Fruit fly (Drosophila melanogaster) whole organism, prepupa: ENCODE measurements around the gene ppk20.

ENCODE experiments used
- CG31627 ChIP-seq: fragments of 200-800 bp; sonication (Bioruptor generic); optimal IDR thresholded peaks from 3 replicates; lab custom pipeline; 2016; ENCODE audit warnings: missing biosample characterization, missing genetic modification characterization
- CG32006 ChIP-seq: fragments of 200-800 bp; sonication (Bioruptor generic); optimal IDR thresholded peaks from 3 replicates; lab custom pipeline; 2017; ENCODE audit warnings: missing biosample characterization, mild to moderate bottlenecking, missing genetic modification characterization
- Ets21C ChIP-seq: fragments of 200-800 bp; sonication (Bioruptor generic); optimal IDR thresholded peaks from 3 replicates; lab custom pipeline; 2016; ENCODE audit warnings: missing biosample characterization, missing genetic modification characterization
- Hr38 ChIP-seq: sonication (Bioruptor generic); optimal IDR thresholded peaks from 2 replicates; lab custom pipeline; 2016; ENCODE audit warnings: missing biosample characterization, missing genetic modification characterization
- Lpt ChIP-seq: fragments of 200-800 bp; sonication (Bioruptor generic); optimal IDR thresholded peaks from 3 replicates; lab custom pipeline; 2016; ENCODE audit warnings: missing biosample characterization, missing genetic modification characterization
- Smox ChIP-seq: fragments of 200-800 bp; sonication (Bioruptor generic); optimal IDR thresholded peaks from 3 replicates; lab custom pipeline; 2016; ENCODE audit warnings: missing biosample characterization, missing genetic modification characterization
- esn ChIP-seq: fragments of 200-800 bp; sonication (Bioruptor generic); optimal IDR thresholded peaks from 2 replicates; lab custom pipeline; 2016; ENCODE audit warnings: missing biosample characterization, mild to moderate bottlenecking, missing genetic modification characterization, moderate library complexity
- lz ChIP-seq: fragments of 200-800 bp; sonication (Bioruptor generic); optimal IDR thresholded peaks from 3 replicates; lab custom pipeline; 2016; ENCODE audit warnings: missing biosample characterization, missing genetic modification characterization
- pdm3 ChIP-seq: fragments of 200-800 bp; sonication (Bioruptor generic); optimal IDR thresholded peaks from 3 replicates; lab custom pipeline; 2016; ENCODE audit warnings: missing biosample characterization, missing genetic modification characterization
- topi ChIP-seq: fragments of 200-800 bp; sonication (Bioruptor generic); optimal IDR thresholded peaks from 3 replicates; lab custom pipeline; 2016; ENCODE audit warnings: missing biosample characterization, missing genetic modification characterization

dm6 chr3R:29620712-29621479, 47.8 kb downstream of the ppk20 start:
- no peak for TF ChIP-seq Lpt (GFP tag; lab: Kevin White, UChicago)
- TF ChIP-seq pdm3 (GFP tag; lab: Kevin White, UChicago): no peak
- no peak for TF ChIP-seq Hr38 (GFP tag; lab: Kevin White, UChicago)
- no peak for TF ChIP-seq lz (GFP tag; lab: Kevin White, UChicago)
- TF ChIP-seq Ets21C (GFP tag; lab: Kevin White, UChicago): no peak
- TF ChIP-seq topi (GFP tag; lab: Kevin White, UChicago): no peak
- no peak for TF ChIP-seq esn (GFP tag; lab: Kevin White, UChicago)
- no peak for TF ChIP-seq Smox (GFP tag; lab: Kevin White, UChicago)
- no peak for TF ChIP-seq CG31627
- no peak for TF ChIP-seq CG32006
